Worm (Caenorhabditis elegans): ENCODE data around the gene F19B10.2.

The F19B10.2 gene

DNA sequence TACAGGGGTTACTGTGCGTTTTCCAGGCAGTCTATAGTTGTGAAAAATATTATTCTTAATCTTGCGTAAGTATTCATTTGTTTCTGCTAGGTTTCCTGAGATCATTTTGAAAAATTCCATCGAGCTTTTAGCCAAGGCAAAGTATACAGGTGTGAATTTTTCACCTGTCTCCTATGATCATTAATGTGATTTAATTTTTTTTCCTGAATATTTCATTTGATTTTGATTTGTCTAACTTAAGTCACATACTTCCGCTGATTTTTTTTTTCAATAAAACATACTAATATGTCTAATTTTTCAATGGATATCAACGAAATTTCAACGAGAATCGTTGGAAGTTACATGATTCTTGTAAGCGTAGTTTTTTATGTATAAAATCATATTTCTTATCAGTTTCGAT, 30.0 kb downstream of the F19B10.2 start, which contains the start of gene srx-108:
srx-108 (plus strand) TSS at position 301 of the 400 bp plus-strand sequence.
- no peak for TF ChIP-seq lsl-1 (GFP tag; optimal IDR thresholded peaks at IDR 0.05)

DNA sequence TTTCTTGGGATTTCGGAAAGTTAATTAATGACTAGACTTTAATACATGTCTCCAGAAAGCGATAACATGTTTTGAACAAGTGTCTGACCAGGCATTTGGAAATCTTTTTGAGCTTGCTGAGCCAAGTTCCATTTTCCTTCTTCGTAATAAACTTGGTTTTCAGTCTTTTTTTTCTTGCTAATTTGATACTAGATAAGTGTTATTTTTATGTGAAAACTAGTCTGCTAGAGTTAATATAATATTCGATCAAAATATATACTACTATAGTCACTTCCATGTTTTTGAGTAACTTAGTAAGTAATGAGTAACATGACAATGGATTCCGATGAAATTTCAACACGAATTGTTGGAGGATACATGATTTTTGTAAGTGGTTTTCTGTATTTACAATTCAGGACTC, 34.0 kb downstream of the F19B10.2 start, which contains the start of gene srx-110:
srx-110 (plus strand) TSS at position 301 of the 400 bp plus-strand sequence.
- TF ChIP-seq nfyb-1 (GFP tag; IDR thresholded peaks at IDR 0.05) (no peak), F49E8.2 (tag; optimal IDR thresholded peaks at IDR 0.05; ENCODE audit: insufficient read depth) (no peak), pha-4 (tag; optimal IDR thresholded peaks at IDR 0.05) (no peak), lin-54 (GFP tag; optimal IDR thresholded peaks at IDR 0.05) (no peak), Y95B8A.8 (GFP tag; IDR thresholded peaks at IDR 0.05) (no peak)

DNA sequence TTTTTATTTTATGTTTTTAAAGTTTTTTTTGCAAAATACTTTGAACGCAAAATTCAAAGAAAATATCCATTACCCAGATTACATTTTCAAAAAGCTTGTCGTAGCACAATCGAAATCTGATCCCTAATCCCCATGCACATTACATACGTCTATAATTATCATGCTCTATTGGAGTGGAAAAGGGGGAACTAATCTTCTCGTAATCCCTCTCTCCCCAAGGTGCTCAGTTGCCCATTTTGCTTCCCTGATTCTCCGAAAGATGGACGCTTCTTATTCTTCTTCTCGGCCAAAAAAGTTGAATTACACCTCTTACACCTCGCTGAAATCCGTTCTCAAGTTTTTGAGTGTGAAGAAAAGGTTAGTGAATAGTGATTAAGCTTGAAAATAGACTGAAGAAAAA, 35.8 kb downstream of the F19B10.2 start, which contains the start of gene fbxc-53:
fbxc-53 (plus strand) TSS at position 245 of the 400 bp plus-strand sequence.
- no peak for TF ChIP-seq Y53F4B.3 (GFP tag; IDR thresholded peaks at IDR 0.05)

DNA sequence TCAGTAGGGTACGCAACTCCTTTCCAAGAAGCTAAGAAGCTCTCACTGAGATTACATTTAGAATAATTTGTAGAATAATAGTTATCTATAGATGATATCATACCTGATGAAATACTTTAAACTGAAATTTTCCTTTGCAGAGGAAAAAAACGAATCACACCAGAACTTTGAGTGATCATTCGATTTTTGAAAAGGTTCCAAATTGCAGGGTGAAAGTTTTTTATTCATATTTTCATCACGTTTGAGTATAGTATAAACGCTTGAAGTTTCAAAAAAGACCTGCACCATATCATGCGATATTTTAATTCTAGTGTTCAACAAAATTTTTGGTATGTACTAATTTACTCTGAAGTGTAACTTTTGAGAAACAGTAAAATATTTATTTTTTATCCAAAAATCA, 39.3 kb downstream of the F19B10.2 start, which contains the start of gene srh-100:
srh-100 (minus strand) TSS at position 101 of the 400 bp plus-strand sequence.
- TF ChIP-seq somi-1 (GFP tag; optimal IDR thresholded peaks at IDR 0.05) (no peak), B0261.1 (tag; optimal IDR thresholded peaks at IDR 0.05) (no peak), T07F8.4 (tag; optimal IDR thresholded peaks at IDR 0.05) (no peak), madf-6 (GFP tag; IDR thresholded peaks at IDR 0.05) (no peak), chd-7 (tag; optimal IDR thresholded peaks at IDR 0.05) (no peak), efl-1 (GFP tag; optimal IDR thresholded peaks at IDR 0.05) (no peak), repo-1 (tag; optimal IDR thresholded peaks at IDR 0.05) (no peak), bed-1 (GFP tag; IDR thresholded peaks at IDR 0.05) (no peak), snpc-1.1 (tag; optimal IDR thresholded peaks at IDR 0.05; ENCODE audit: insufficient read depth) (no peak), atf-7 (tag; optimal IDR thresholded peaks at IDR 0.05) (no peak), die-1 (tag; optimal IDR thresholded peaks at IDR 0.05) (no peak), nhr-80 (tag; optimal IDR thresholded peaks at IDR 0.05) (no peak), B0019.2 (GFP tag; conservative IDR thresholded peaks at IDR 0.05) (no peak), hlh-12 (tag; optimal IDR thresholded peaks at IDR 0.05) (no peak), F23B12.7 (tag; optimal IDR thresholded peaks at IDR 0.05; ENCODE audit: insufficient read depth) (no peak), attf-5 (GFP tag; optimal IDR thresholded peaks at IDR 0.05) (no peak), cebp-1 (GFP tag; IDR thresholded peaks at IDR 0.05) (no peak), cebp-1 (tag; optimal IDR thresholded peaks at IDR 0.05) (no peak), F52B5.7 (tag; optimal IDR thresholded peaks at IDR 0.05) (no peak), hmg-20 (GFP tag; IDR thresholded peaks at IDR 0.05) (no peak)

DNA sequence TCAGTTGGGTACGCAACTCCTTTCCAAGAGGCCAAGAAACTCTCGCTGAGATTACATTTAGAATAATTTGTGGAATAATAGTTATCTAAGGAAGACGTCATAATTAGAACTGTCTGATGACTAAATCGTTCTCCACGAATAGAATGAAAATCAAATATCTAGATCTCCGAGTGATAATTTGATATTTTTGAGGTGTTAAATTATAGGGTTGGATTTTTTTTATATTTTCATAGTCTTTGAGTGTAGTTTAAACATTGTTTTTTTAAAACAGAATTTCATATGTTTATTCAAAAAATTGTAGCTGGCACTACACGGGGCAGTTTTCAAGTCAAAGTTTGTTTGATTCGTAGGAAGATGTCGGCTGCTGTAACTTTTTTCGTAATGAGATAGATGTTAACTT, 41.2 kb downstream of the F19B10.2 start, which contains the start of gene srh-99:
srh-99 (minus strand) TSS at position 101 of the 400 bp plus-strand sequence.
- TF ChIP-seq snpc-1.1 (tag; optimal IDR thresholded peaks at IDR 0.05; ENCODE audit: insufficient read depth): no peak
- no peak for TF ChIP-seq unc-130 (GFP tag; optimal IDR thresholded peaks at IDR 0.05)
- no peak for TF ChIP-seq cebp-1 (GFP tag; IDR thresholded peaks at IDR 0.05)
- no peak for TF ChIP-seq cebp-1 (tag; optimal IDR thresholded peaks at IDR 0.05)
- no peak for TF ChIP-seq hlh-26 (GFP tag; conservative IDR thresholded peaks at IDR 0.05)
- TF ChIP-seq ama-1 (optimal IDR thresholded peaks at IDR 0.05): no peak
- no peak for TF ChIP-seq ama-1 (GFP tag; optimal IDR thresholded peaks at IDR 0.05)
- TF ChIP-seq somi-1 (GFP tag; optimal IDR thresholded peaks at IDR 0.05): no peak
- TF ChIP-seq lsy-27 (tag; optimal IDR thresholded peaks at IDR 0.05; ENCODE audit: borderline replicate concordance, insufficient read depth): no peak
- TF ChIP-seq nfya-2 (GFP tag; IDR thresholded peaks at IDR 0.05): no peak
- no peak for TF ChIP-seq xnd-1 (tag; optimal IDR thresholded peaks at IDR 0.05)
- TF ChIP-seq aptf-3 (GFP tag; IDR thresholded peaks at IDR 0.05): no peak
- TF ChIP-seq attf-3 (GFP tag; conservative IDR thresholded peaks at IDR 0.05): no peak
- no peak for TF ChIP-seq F52B5.7 (tag; optimal IDR thresholded peaks at IDR 0.05)
- TF ChIP-seq snpc-4 (GFP tag; optimal IDR thresholded peaks at IDR 0.05): no peak
- no peak for TF ChIP-seq snpc-4 (tag; optimal IDR thresholded peaks at IDR 0.05)
